Worm (Caenorhabditis elegans) whole organism, mixed stage, embryonic: ENCODE data around the gene F18C5.5.

Experiments
- M03D4.4 ChIP-seq: sonication (generic microtip); optimal IDR thresholded peaks from 2 replicates; lab custom pipeline; 2017; ENCODE audit warnings: mild to moderate bottlenecking, missing genetic modification characterization, missing compliant biosample characterization
- elt-3 ChIP-seq: fragments of 150-350 bp; optimal IDR thresholded peaks from 2 replicates; lab custom pipeline; 2014; ENCODE audit warnings: missing biosample characterization, missing genetic modification characterization
- lsy-2 ChIP-seq: fragments of 150-350 bp; optimal IDR thresholded peaks from 2 replicates; lab custom pipeline; 2014; ENCODE audit warnings: missing biosample characterization, missing genetic modification characterization
- mab-5 ChIP-seq: fragments of 150-350 bp; optimal IDR thresholded peaks from 2 replicates; lab custom pipeline; 2014; ENCODE audit warnings: missing biosample characterization, missing genetic modification characterization
- nhr-12 ChIP-seq: fragments of 150-350 bp; optimal IDR thresholded peaks from 2 replicates; lab custom pipeline; 2014; ENCODE audit warnings: missing biosample characterization, missing genetic modification characterization
- nhr-237 ChIP-seq: fragments of 150-350 bp; optimal IDR thresholded peaks from 2 replicates; lab custom pipeline; 2014; ENCODE audit warnings: missing biosample characterization, missing genetic modification characterization
- nhr-76 ChIP-seq: sonication (generic microtip); optimal IDR thresholded peaks from 2 replicates; lab custom pipeline; 2017; ENCODE audit warnings: missing biosample characterization, missing genetic modification characterization
- pha-4 ChIP-seq: fragments of 150-350 bp; optimal IDR thresholded peaks from 2 replicates; lab custom pipeline; 2018; ENCODE audit warnings: missing biosample characterization, missing genetic modification reagents, missing genetic modification characterization
- sptf-1 ChIP-seq: sonication (generic microtip); optimal IDR thresholded peaks from 2 replicates; lab custom pipeline; 2017; ENCODE audit warnings: mild to moderate bottlenecking, missing genetic modification characterization, moderate library complexity, missing compliant biosample characterization
- tbx-8 ChIP-seq: fragments of 200-800 bp; sonication (Bioruptor generic); optimal IDR thresholded peaks from 2 replicates; lab custom pipeline; 2018; ENCODE audit warnings: mild to moderate bottlenecking, missing genetic modification characterization, moderate library complexity, missing compliant biosample characterization
- ztf-11 ChIP-seq: fragments of 150-350 bp; optimal IDR thresholded peaks from 2 replicates; lab custom pipeline; 2014; ENCODE audit warnings: missing biosample characterization, missing genetic modification characterization

DNA sequence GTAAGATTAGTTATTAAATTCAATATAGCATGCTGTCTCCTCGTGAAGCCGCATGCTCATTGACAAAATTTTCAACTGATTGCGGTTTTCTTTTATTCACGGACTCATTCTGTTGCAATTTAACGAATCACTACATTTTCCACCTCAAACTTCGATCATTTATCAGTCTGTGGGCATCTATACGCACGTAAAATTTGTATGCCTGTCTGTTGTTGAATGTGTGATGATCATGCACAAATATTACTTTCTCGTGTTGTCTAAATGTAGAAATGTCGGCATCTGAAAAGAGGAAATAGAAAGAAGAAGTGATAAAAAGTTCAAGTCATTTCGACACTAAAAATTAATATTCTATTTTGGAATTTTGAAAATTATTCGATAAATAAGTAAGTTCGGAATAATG lies 46.0 kb upstream of the F18C5.5 start:
- TF ChIP-seq mab-5 (tag; lab: Kevin White, UChicago) (no peak), elt-3 (tag; lab: Kevin White, UChicago) (no peak), nhr-76 (no peak), tbx-8 (no peak), nhr-237 (tag; lab: Kevin White, UChicago) (no peak), sptf-1 (tag; lab: Kevin White, UChicago) (no peak), pha-4 (tag; lab: Kevin White, UChicago) (no peak), lsy-2 (no peak), nhr-12 (tag; lab: Kevin White, UChicago) (no peak), ztf-11 (tag; lab: Kevin White, UChicago) (no peak), M03D4.4 (tag; lab: Kevin White, UChicago) (no peak)
